Worm (Caenorhabditis elegans): Measurements from ENCODE around the gene tim-1.

- TF ChIP-seq lin-13 (tag; optimal IDR thresholded peaks at IDR 0.05) = no peak
- TF ChIP-seq elt-3 (tag; optimal IDR thresholded peaks at IDR 0.05) = no peak
- TF ChIP-seq cnd-1 (tag; optimal IDR thresholded peaks at IDR 0.05) = no peak
- TF ChIP-seq snpc-4 (tag; optimal IDR thresholded peaks at IDR 0.05) = no peak
- TF ChIP-seq ztf-11 (tag; optimal IDR thresholded peaks at IDR 0.05) = no peak
- no peak for TF ChIP-seq blmp-1 (tag; optimal IDR thresholded peaks at IDR 0.05)
- no peak for TF ChIP-seq unc-62 (GFP tag; optimal IDR thresholded peaks at IDR 0.05)
Measured at ce11 chrIII:12299259-12299658, 49.3 kb upstream of the tim-1 start.

All from whole organism, mixed stage, embryonic.